Worm (Caenorhabditis elegans) whole organism, L2 larva: ENCODE measurements around the gene idpc-5.

ENCODE experiments used
- Y55F3AM.14 ChIP-seq: fragments of 200-800 bp; sonication (Bioruptor generic); optimal IDR thresholded peaks from 2 replicates; lab custom pipeline; 2018; ENCODE audit warnings: mild to moderate bottlenecking, missing genetic modification characterization, missing compliant biosample characterization
- ZK546.5 ChIP-seq: sonication (generic microtip); optimal IDR thresholded peaks from 2 replicates; lab custom pipeline; 2017; ENCODE audit warnings: missing biosample characterization, missing genetic modification characterization
- ama-1 ChIP-seq: fragments of 150-350 bp; optimal IDR thresholded peaks from 2 replicates; lab custom pipeline; 2018; ENCODE audit warnings: inconsistent platforms
- dmd-4 ChIP-seq: sonication (generic microtip); optimal IDR thresholded peaks from 2 replicates; lab custom pipeline; 2017; ENCODE audit warnings: missing biosample characterization, missing genetic modification characterization
- lin-39 ChIP-seq: fragments of 150-350 bp; optimal IDR thresholded peaks from 2 replicates; lab custom pipeline; 2014; ENCODE audit warnings: missing biosample characterization, missing genetic modification reagents, missing genetic modification characterization
- lsy-2 ChIP-seq, 2 experiments: fragments of 150-350 bp in 1 of 2; sonication (generic microtip) in 1 of 2; optimal IDR thresholded peaks; 2 replicates each; lab custom pipeline; 2014 to 2017; ENCODE audit warnings: missing biosample characterization in 2 of 2, missing genetic modification characterization in 2 of 2
- nhr-10 ChIP-seq: sonication (generic microtip); optimal IDR thresholded peaks from 2 replicates; lab custom pipeline; 2017; ENCODE audit warnings: missing biosample characterization, missing genetic modification characterization
- nhr-11 ChIP-seq: fragments of 150-350 bp; optimal IDR thresholded peaks from 2 replicates; lab custom pipeline; 2014; ENCODE audit warnings: missing biosample characterization, missing genetic modification characterization
- nhr-21 ChIP-seq: fragments of 150-350 bp; optimal IDR thresholded peaks from 2 replicates; lab custom pipeline; 2014; ENCODE audit warnings: missing biosample characterization, missing genetic modification characterization
- nhr-25 ChIP-seq: fragments of 150-350 bp; sonication (generic microtip); optimal IDR thresholded peaks from 3 replicates; lab custom pipeline; 2014; ENCODE audit warnings: missing biosample characterization, missing genetic modification characterization
- ztf-11 ChIP-seq: sonication (generic microtip); optimal IDR thresholded peaks from 2 replicates; lab custom pipeline; 2017; ENCODE audit warnings: missing biosample characterization, missing genetic modification characterization
- ztf-4 ChIP-seq: fragments of 150-350 bp; optimal IDR thresholded peaks from 2 replicates; lab custom pipeline; 2014; ENCODE audit warnings: missing biosample characterization, missing genetic modification characterization

DNA sequence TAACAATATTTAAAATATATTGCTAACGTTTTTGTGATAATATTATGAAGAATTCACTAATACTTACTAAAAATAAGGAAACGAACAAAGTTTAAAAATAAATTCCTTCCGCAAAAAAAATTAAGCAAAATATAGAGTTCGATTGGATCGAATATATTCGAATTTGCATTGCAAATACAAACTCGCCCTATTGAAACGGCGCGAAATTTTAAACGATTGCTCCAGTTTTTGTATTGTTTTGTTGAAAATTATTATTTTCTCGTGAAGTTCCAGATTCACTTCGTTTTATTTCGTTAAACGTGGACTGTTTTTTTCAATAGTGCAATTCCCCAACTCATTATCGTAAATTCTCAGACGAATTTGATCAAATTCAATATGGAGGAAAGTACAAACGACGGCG lies 22.8 kb upstream of the idpc-5 start, which contains the start of the genes atl-1 and hcp-2:
- TF ChIP-seq nhr-11 (tag; lab: Kevin White, UChicago) (no peak), nhr-10 (tag; lab: Kevin White, UChicago) (no peak), nhr-25 (tag; lab: Kevin White, UChicago) (no peak), lin-39 (no peak), lsy-2 (tag; optimal IDR thresholded peaks at IDR 0.05; lab: Kevin White, UChicago) (no peak), ama-1 (lab: Kevin White, UChicago) (no peak), ztf-4 (tag; lab: Kevin White, UChicago) (no peak), nhr-21 (tag; lab: Kevin White, UChicago) (no peak), Y55F3AM.14 (GFP tag; lab: Kevin White, UChicago) (no peak), ztf-11 (no peak), ZK546.5 (tag; lab: Kevin White, UChicago) (no peak), dmd-4 (no peak)
